Fruit fly (Drosophila melanogaster) whole organism, prepupa: ENCODE data around the gene CG14456.

Source experiments
- CG15336 ChIP-seq: fragments of 200-800 bp; sonication (Bioruptor generic); IDR thresholded peaks from 2 replicates; pipeline ENCODE4 v1.3.6; 2022; ENCODE audit warnings: missing biosample characterization, missing genetic modification characterization
- CG6854 ChIP-seq: fragments of 200-800 bp; sonication (Bioruptor generic); optimal IDR thresholded peaks from 2 replicates; lab custom pipeline; 2017; ENCODE audit warnings: missing biosample characterization, mild to moderate bottlenecking, missing genetic modification characterization
- CG7368 ChIP-seq: fragments of 200-800 bp; sonication (Bioruptor generic); optimal IDR thresholded peaks from 3 replicates; lab custom pipeline; 2016; ENCODE audit warnings: missing biosample characterization, missing genetic modification characterization
- Met ChIP-seq: fragments of 200-800 bp; sonication (Bioruptor generic); optimal IDR thresholded peaks from 3 replicates; lab custom pipeline; 2016; ENCODE audit warnings: missing biosample characterization, missing genetic modification characterization
- OdsH ChIP-seq: fragments of 200-800 bp; sonication (Bioruptor generic); optimal IDR thresholded peaks from 3 replicates; lab custom pipeline; 2016; ENCODE audit warnings: missing biosample characterization, missing genetic modification characterization
- dac ChIP-seq: fragments of 200-800 bp; sonication (Bioruptor generic); optimal IDR thresholded peaks from 2 replicates; lab custom pipeline; 2017; ENCODE audit warnings: missing biosample characterization, mild to moderate bottlenecking, missing genetic modification characterization
- dsx ChIP-seq: fragments of 200-800 bp; optimal IDR thresholded peaks from 3 replicates; lab custom pipeline; 2019; ENCODE audit warnings: missing biosample characterization, mild to moderate bottlenecking, missing genetic modification characterization, moderate library complexity; ENCODE audit not compliant: poor library complexity, severe bottlenecking
- salr ChIP-seq, 2 experiments: fragments of 200-800 bp; sonication (Bioruptor generic); optimal IDR thresholded peaks; 3 replicates each; lab custom pipeline; 2016 to 2018; ENCODE audit warnings: missing biosample characterization in 2 of 2, missing genetic modification characterization in 2 of 2, mild to moderate bottlenecking in 1 of 2

DNA sequence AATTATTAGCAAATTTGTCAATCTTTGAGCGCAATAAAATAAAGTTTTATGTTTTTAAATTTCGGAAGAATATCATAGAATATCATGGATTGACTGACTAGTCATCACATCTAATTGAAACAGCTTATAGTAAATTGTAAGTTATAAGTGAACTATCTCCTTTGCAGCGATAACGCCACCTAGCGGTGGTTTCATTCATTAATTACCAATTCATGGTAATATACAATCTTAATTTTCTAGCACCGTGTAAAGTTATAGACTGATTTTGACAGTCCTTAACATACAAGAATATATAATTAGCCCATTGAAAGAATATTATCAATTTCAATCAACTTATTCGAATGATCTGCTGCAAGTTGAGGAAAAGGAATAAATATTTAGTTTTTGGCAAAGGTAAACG is 26.6 kb downstream of the CG14456 start:
- no peak for TF ChIP-seq CG7368 (GFP tag; lab: Kevin White, UChicago)
- TF ChIP-seq dsx (GFP tag; lab: Kevin White, UChicago), result no peak
- no peak for TF ChIP-seq salr (GFP tag; optimal IDR thresholded peaks at IDR 0.05; lab: Kevin White, UChicago)
- TF ChIP-seq CG6854, result no peak
- TF ChIP-seq dac (GFP tag; lab: Kevin White, UChicago), result no peak
- TF ChIP-seq CG15336, result no peak
- TF ChIP-seq OdsH (GFP tag; lab: Kevin White, UChicago), result no peak
- TF ChIP-seq Met (GFP tag; lab: Kevin White, UChicago), result no peak
